Fruit fly (Drosophila melanogaster) whole organism, adult: ENCODE results near the gene mRpL35.

Source experiments
- CG11617 ChIP-seq: fragments of 200-800 bp; sonication (Bioruptor generic); optimal IDR thresholded peaks from 2 replicates; lab custom pipeline; 2017; ENCODE audit warnings: mild to moderate bottlenecking, missing biosample characterization, missing genetic modification reagents, missing genetic modification characterization
- CG12768 ChIP-seq: fragments of 200-800 bp; sonication (Bioruptor generic); optimal IDR thresholded peaks from 2 replicates; lab custom pipeline; 2017; ENCODE audit warnings: missing biosample characterization, missing genetic modification characterization, mild to moderate bottlenecking, moderate library complexity, missing genetic modification reagents
- CG14711 ChIP-seq: fragments of 200-800 bp; sonication (Bioruptor generic); optimal IDR thresholded peaks from 2 replicates; lab custom pipeline; 2018; ENCODE audit warnings: missing biosample characterization, mild to moderate bottlenecking, missing genetic modification characterization, moderate library complexity
- CG1620 ChIP-seq: fragments of 200-800 bp; sonication (Bioruptor generic); optimal IDR thresholded peaks from 2 replicates; lab custom pipeline; 2016; ENCODE audit warnings: missing biosample characterization, missing genetic modification characterization
- CG33017 ChIP-seq: fragments of 200-800 bp; sonication (Bioruptor generic); optimal IDR thresholded peaks from 2 replicates; lab custom pipeline; 2018; ENCODE audit warnings: missing biosample characterization, mild to moderate bottlenecking, missing genetic modification characterization, moderate library complexity
- CG5204 ChIP-seq: fragments of 200-800 bp; sonication (Bioruptor generic); optimal IDR thresholded peaks from 2 replicates; lab custom pipeline; 2016; ENCODE audit warnings: missing biosample characterization, missing genetic modification characterization
- CG7045 ChIP-seq: fragments of 200-800 bp; sonication (Bioruptor generic); optimal IDR thresholded peaks from 2 replicates; lab custom pipeline; 2017; ENCODE audit warnings: missing biosample characterization, mild to moderate bottlenecking, missing genetic modification characterization
- Clk ChIP-seq: fragments of 200-800 bp; sonication (Bioruptor generic); optimal IDR thresholded peaks from 2 replicates; lab custom pipeline; 2017; ENCODE audit warnings: missing biosample characterization, missing genetic modification characterization
- Mnt ChIP-seq: fragments of 200-800 bp; sonication (Bioruptor generic); optimal IDR thresholded peaks from 2 replicates; lab custom pipeline; 2016; ENCODE audit warnings: missing biosample characterization, mild to moderate bottlenecking, missing genetic modification characterization
- bab1 ChIP-seq: fragments of 200-800 bp; sonication (Bioruptor generic); optimal IDR thresholded peaks from 3 replicates; lab custom pipeline; 2019; ENCODE audit warnings: missing biosample characterization, mild to moderate bottlenecking, missing genetic modification characterization, moderate library complexity
- cic ChIP-seq: fragments of 200-800 bp; sonication (Bioruptor generic); optimal IDR thresholded peaks from 2 replicates; lab custom pipeline; 2017; ENCODE audit warnings: missing biosample characterization, mild to moderate bottlenecking, missing genetic modification characterization, moderate library complexity
- kay ChIP-seq: fragments of 200-800 bp; sonication (Bioruptor generic); peaks from one replicate; lab custom pipeline; 2016; ENCODE audit warnings: missing biosample characterization, missing genetic modification characterization, borderline replicate concordance
- pad ChIP-seq: fragments of 200-800 bp; sonication (Bioruptor generic); optimal IDR thresholded peaks from 3 replicates; lab custom pipeline; 2017; ENCODE audit warnings: missing biosample characterization, missing genetic modification characterization, mild to moderate bottlenecking, moderate library complexity, missing genetic modification reagents
- toe ChIP-seq: fragments of 200-800 bp; sonication (Bioruptor generic); optimal IDR thresholded peaks from 2 replicates; lab custom pipeline; 2016; ENCODE audit warnings: missing biosample characterization, missing genetic modification characterization

- TF ChIP-seq toe (GFP tag; lab: Kevin White, UChicago) = no peak
- no peak for TF ChIP-seq kay (GFP tag; lab: Kevin White, UChicago)
- TF ChIP-seq pad = no peak
- TF ChIP-seq Clk (GFP tag; lab: Kevin White, UChicago) = no peak
- TF ChIP-seq bab1 (GFP tag; lab: Kevin White, UChicago) = no peak
- no peak for TF ChIP-seq CG14711 (tag; lab: Kevin White, UChicago)
- TF ChIP-seq CG5204 (GFP tag; lab: Kevin White, UChicago) = no peak
- no peak for TF ChIP-seq CG7045 (GFP tag; lab: Kevin White, UChicago)
- TF ChIP-seq CG33017 = no peak
- no peak for TF ChIP-seq Mnt (GFP tag; lab: Kevin White, UChicago)
- TF ChIP-seq cic = no peak
- TF ChIP-seq CG11617 (GFP tag; lab: Kevin White, UChicago) = no peak
- no peak for TF ChIP-seq CG12768
- no peak for TF ChIP-seq CG1620 (GFP tag; lab: Kevin White, UChicago)
Observed at dm6 chr3R:22031738-22032137, 8.4 kb downstream of the mRpL35 start, which contains the start of gene CG13409.
